Worm (Caenorhabditis elegans) whole organism, L1 larva: ENCODE results near the gene rol-6.

Experiments used
- C16A3.4 ChIP-seq: fragments of 150-350 bp; optimal IDR thresholded peaks from 2 replicates; lab custom pipeline; 2014; ENCODE audit warnings: missing biosample characterization, missing genetic modification characterization
- ama-1 ChIP-seq: fragments of 150-350 bp; optimal IDR thresholded peaks from 2 replicates; lab custom pipeline; 2014
- ceh-8 ChIP-seq: fragments of 200-800 bp; sonication (Bioruptor generic); optimal IDR thresholded peaks from 2 replicates; lab custom pipeline; 2018; ENCODE audit warnings: mild to moderate bottlenecking, missing genetic modification characterization, moderate library complexity, missing compliant biosample characterization
- ceh-90 ChIP-seq: sonication (generic microtip); optimal IDR thresholded peaks from 2 replicates; lab custom pipeline; 2016; ENCODE audit warnings: missing genetic modification characterization, missing compliant biosample characterization
- dpl-1 ChIP-seq, 3 experiments: fragments of 150-350 bp in 2 of 3; sonication (generic microtip) in 1 of 3; optimal IDR thresholded peaks; 2 replicates each; lab custom pipeline; 2014 to 2017; ENCODE audit warnings: missing biosample characterization in 3 of 3, missing genetic modification characterization in 3 of 3, missing genetic modification reagents in 3 of 3
- efl-1 ChIP-seq, 4 experiments: fragments of 150-350 bp; optimal IDR thresholded peaks in 3 of 4; peaks in 1 of 4; 1 replicate in 1 of 4; 2 replicates in 3 of 4; lab custom pipeline; 2014; ENCODE audit warnings: missing biosample characterization in 2 of 4, missing genetic modification characterization in 2 of 4, missing genetic modification reagents in 2 of 4
- elt-2 ChIP-seq: sonication (generic microtip); optimal IDR thresholded peaks from 2 replicates; lab custom pipeline; 2016; ENCODE audit warnings: missing genetic modification characterization, mild to moderate bottlenecking, inconsistent platforms, missing compliant biosample characterization, missing genetic modification reagents
- fkh-4 ChIP-seq: sonication (generic microtip); optimal IDR thresholded peaks from 2 replicates; lab custom pipeline; 2016; ENCODE audit warnings: missing compliant biosample characterization, missing genetic modification characterization, borderline replicate concordance
- irx-1 ChIP-seq: sonication (generic microtip); optimal IDR thresholded peaks from 2 replicates; lab custom pipeline; 2016; ENCODE audit warnings: missing genetic modification characterization, missing compliant biosample characterization
- lin-13 ChIP-seq: fragments of 150-350 bp; optimal IDR thresholded peaks from 2 replicates; lab custom pipeline; 2014; ENCODE audit warnings: missing biosample characterization, missing genetic modification reagents, missing genetic modification characterization
- lin-14 ChIP-seq: fragments of 200-800 bp; sonication (Bioruptor generic); optimal IDR thresholded peaks from 2 replicates; lab custom pipeline; 2018; ENCODE audit warnings: mild to moderate bottlenecking, missing genetic modification characterization, moderate library complexity, missing compliant biosample characterization
- lin-35 ChIP-seq, 2 experiments: fragments of 150-350 bp; optimal IDR thresholded peaks; 2 replicates each; lab custom pipeline; 2014; ENCODE audit warnings: missing biosample characterization in 2 of 2, missing genetic modification characterization in 2 of 2, missing genetic modification reagents in 2 of 2
- lin-39 ChIP-seq: fragments of 150-350 bp; optimal IDR thresholded peaks from 2 replicates; lab custom pipeline; 2014; ENCODE audit warnings: missing biosample characterization, missing genetic modification reagents, missing genetic modification characterization
- lir-3 ChIP-seq: sonication (generic microtip); optimal IDR thresholded peaks from 2 replicates; lab custom pipeline; 2016; ENCODE audit warnings: mild to moderate bottlenecking, missing genetic modification characterization, moderate library complexity, missing compliant biosample characterization; ENCODE audit not compliant: poor library complexity
- lsy-2 ChIP-seq, 2 experiments: fragments of 150-350 bp; optimal IDR thresholded peaks; 2 replicates each; lab custom pipeline; 2014; ENCODE audit warnings: missing biosample characterization in 2 of 2, missing genetic modification characterization in 2 of 2
- mdl-1 ChIP-seq, 2 experiments: fragments of 150-350 bp; optimal IDR thresholded peaks; 2 replicates each; lab custom pipeline; 2014 to 2017; ENCODE audit warnings: missing biosample characterization in 2 of 2, missing genetic modification characterization in 2 of 2, inconsistent platforms in 1 of 2
- mep-1 ChIP-seq: fragments of 150-350 bp; optimal IDR thresholded peaks from 2 replicates; lab custom pipeline; 2014; ENCODE audit warnings: missing biosample characterization, missing genetic modification characterization
- nhr-12 ChIP-seq: sonication (generic microtip); optimal IDR thresholded peaks from 2 replicates; lab custom pipeline; 2017; ENCODE audit warnings: missing biosample characterization, missing genetic modification characterization
- nhr-19 ChIP-seq: fragments of 200-800 bp; sonication (Bioruptor generic); conservative IDR thresholded peaks from 2 replicates; pipeline ENCODE4 v1.3.6; 2022; ENCODE audit warnings: missing genetic modification characterization, missing compliant biosample characterization
- nhr-20 ChIP-seq: sonication (generic microtip); optimal IDR thresholded peaks from 2 replicates; lab custom pipeline; 2016; ENCODE audit warnings: mild to moderate bottlenecking, missing genetic modification characterization, missing compliant biosample characterization
- nhr-47 ChIP-seq: sonication (generic microtip); optimal IDR thresholded peaks from 2 replicates; lab custom pipeline; 2016; ENCODE audit warnings: mild to moderate bottlenecking, missing genetic modification characterization, moderate library complexity, missing compliant biosample characterization
- nhr-71 ChIP-seq: sonication (generic microtip); optimal IDR thresholded peaks from 2 replicates; lab custom pipeline; 2016; ENCODE audit warnings: mild to moderate bottlenecking, missing genetic modification characterization, moderate library complexity, missing compliant biosample characterization
- nhr-85 ChIP-seq: sonication (generic microtip); peaks from one replicate; lab custom pipeline; 2016; ENCODE audit warnings: missing genetic modification characterization, inconsistent platforms, missing compliant biosample characterization
- rnt-1 ChIP-seq: sonication (generic microtip); optimal IDR thresholded peaks from 2 replicates; lab custom pipeline; 2016; ENCODE audit warnings: mild to moderate bottlenecking, missing genetic modification characterization, moderate library complexity, missing compliant biosample characterization
- skn-1 ChIP-seq: fragments of 150-350 bp; optimal IDR thresholded peaks from 2 replicates; lab custom pipeline; 2014; ENCODE audit warnings: missing biosample characterization, missing genetic modification characterization
- snpc-4 ChIP-seq: fragments of 150-350 bp; optimal IDR thresholded peaks from 2 replicates; lab custom pipeline; 2014; ENCODE audit warnings: missing biosample characterization, missing genetic modification characterization
- snu-23 ChIP-seq: sonication (generic microtip); optimal IDR thresholded peaks from 2 replicates; lab custom pipeline; 2016; ENCODE audit warnings: missing genetic modification characterization, missing compliant biosample characterization
- sox-4 ChIP-seq: sonication (generic microtip); optimal IDR thresholded peaks from 2 replicates; lab custom pipeline; 2016; ENCODE audit warnings: missing genetic modification characterization, missing compliant biosample characterization
- sup-37 ChIP-seq: fragments of 200-800 bp; sonication (Bioruptor generic); optimal IDR thresholded peaks from 2 replicates; lab custom pipeline; 2018; ENCODE audit warnings: mild to moderate bottlenecking, missing genetic modification characterization, missing compliant biosample characterization
- swsn-7 ChIP-seq: sonication (generic microtip); optimal IDR thresholded peaks from 2 replicates; lab custom pipeline; 2016; ENCODE audit warnings: missing genetic modification characterization, missing compliant biosample characterization
- tbx-2 ChIP-seq: sonication (generic microtip); optimal IDR thresholded peaks from 2 replicates; lab custom pipeline; 2016; ENCODE audit warnings: missing genetic modification characterization, missing compliant biosample characterization
- unc-130 ChIP-seq: fragments of 150-350 bp; optimal IDR thresholded peaks from 2 replicates; lab custom pipeline; 2017; ENCODE audit warnings: missing biosample characterization, missing genetic modification characterization, inconsistent platforms
- unc-30 ChIP-seq: sonication (generic microtip); optimal IDR thresholded peaks from 2 replicates; lab custom pipeline; 2017; ENCODE audit warnings: missing biosample characterization, missing genetic modification characterization
- unc-98 ChIP-seq: fragments of 200-800 bp; sonication (Bioruptor generic); IDR thresholded peaks from 2 replicates; pipeline ENCODE4 v1.3.6; 2022; ENCODE audit warnings: missing genetic modification characterization, missing compliant biosample characterization
- xbp-1 ChIP-seq: sonication (generic microtip); optimal IDR thresholded peaks from 2 replicates; lab custom pipeline; 2016; ENCODE audit warnings: missing genetic modification characterization, missing compliant biosample characterization
- ztf-4 ChIP-seq: fragments of 150-350 bp; optimal IDR thresholded peaks from 2 replicates; lab custom pipeline; 2014; ENCODE audit warnings: missing biosample characterization, missing genetic modification characterization

The rol-6 gene

ce11 chrII:8740326-8740949, 7.6 kb downstream of the rol-6 start (continued):
- TF ChIP-seq nhr-47 (tag; lab: Kevin White, UChicago) (peak; percentile 45), nhr-12 (tag; lab: Kevin White, UChicago) (no peak), C16A3.4 (peak; percentile 14), unc-98 (GFP tag; lab: Robert Waterston, UW) (no peak), ztf-4 (tag; lab: Kevin White, UChicago) (no peak), unc-130 (tag; lab: Kevin White, UChicago) (peak; percentile 23), lsy-2 (tag; optimal IDR thresholded peaks at IDR 0.05; lab: Kevin White, UChicago) (peak; percentile 5), lir-3 (tag; lab: Kevin White, UChicago) (no peak), ceh-8 (GFP tag; lab: Kevin White, UChicago) (no peak), ceh-90 (tag; lab: Kevin White, UChicago) (no peak), unc-30 (no peak), sox-4 (no peak), nhr-71 (tag; lab: Kevin White, UChicago) (peak; percentile 83), lin-14 (GFP tag; lab: Kevin White, UChicago) (peak; percentile 80), snpc-4 (tag; lab: Kevin White, UChicago) (no peak), nhr-19 (peak; percentile 77)

- TF ChIP-seq dpl-1 (GFP tag; optimal IDR thresholded peaks at IDR 0.05; lab: Kevin White, UChicago) (peak in 2 of 3 experiments; percentile 8 to 16), lsy-2 (tag; optimal IDR thresholded peaks at IDR 0.05; lab: Kevin White, UChicago) (peak; percentile 25 to 53), efl-1 (optimal IDR thresholded peaks at IDR 0.05; lab: Kevin White, UChicago) (peak in 1 of 2 experiments; percentile 11), efl-1 (GFP tag; optimal IDR thresholded peaks at IDR 0.05 in 1 of 2; lab: Kevin White, UChicago) (peak in 1 of 2 experiments; percentile 74), nhr-47 (tag; lab: Kevin White, UChicago) (peak; percentile 2), elt-2 (tag; lab: Kevin White, UChicago) (peak; percentile 3), nhr-71 (tag; lab: Kevin White, UChicago) (peak; percentile 79), snu-23 (GFP tag; lab: Kevin White, UChicago) (peak; percentile 73), ztf-4 (tag; lab: Kevin White, UChicago) (peak; percentile 8), lin-35 (GFP tag; optimal IDR thresholded peaks at IDR 0.05; lab: Kevin White, UChicago) (peak; percentile 4 to 55), ama-1 (lab: Kevin White, UChicago) (no peak), nhr-85 (tag; lab: Kevin White, UChicago) (peak; percentile 78), fkh-4 (tag; lab: Kevin White, UChicago) (no peak), unc-98 (GFP tag; lab: Robert Waterston, UW) (no peak), lin-14 (GFP tag; lab: Kevin White, UChicago) (peak; percentile 74), nhr-19 (peak; percentile 72), sup-37 (GFP tag; lab: Kevin White, UChicago) (no peak), lin-39 (no peak), nhr-20 (peak; percentile 81), lir-3 (tag; lab: Kevin White, UChicago) (peak; percentile 48), mep-1 (tag; lab: Kevin White, UChicago) (peak; percentile 18), rnt-1 (tag; lab: Kevin White, UChicago) (peak; percentile 75), mdl-1 (tag; optimal IDR thresholded peaks at IDR 0.05; lab: Kevin White, UChicago) (peak in 1 of 2 experiments; percentile 86), lin-13 (GFP tag; lab: Kevin White, UChicago) (no peak), xbp-1 (tag; lab: Kevin White, UChicago) (peak; percentile 2), tbx-2 (peak; percentile 14), skn-1 (tag; lab: Kevin White, UChicago) (no peak), irx-1 (tag; lab: Kevin White, UChicago) (peak; percentile 7), swsn-7 (tag; lab: Kevin White, UChicago) (peak; percentile 24)
Observed at ce11 chrII:8741277-8741676, 8.4 kb downstream of the rol-6 start.
